Worm (Caenorhabditis elegans) whole organism, early embryonic: ENCODE data around the gene F58E6.11.

Source experiments
- B0310.2 ChIP-seq: sonication (generic microtip); optimal IDR thresholded peaks from 2 replicates; lab custom pipeline; 2016; ENCODE audit warnings: mild to moderate bottlenecking, missing genetic modification characterization, missing compliant biosample characterization
- F13C5.2 ChIP-seq: sonication (generic microtip); optimal IDR thresholded peaks from 2 replicates; lab custom pipeline; 2017; ENCODE audit warnings: mild to moderate bottlenecking, missing genetic modification characterization, inconsistent platforms, missing compliant biosample characterization
- aly-1 ChIP-seq: sonication (generic microtip); optimal IDR thresholded peaks from 2 replicates; lab custom pipeline; 2016; ENCODE audit warnings: missing genetic modification characterization, missing compliant biosample characterization
- ama-1 ChIP-seq: fragments of 150-350 bp; optimal IDR thresholded peaks from 2 replicates; lab custom pipeline; 2014
- ceh-13 ChIP-seq: fragments of 200-800 bp; sonication (Bioruptor generic); optimal IDR thresholded peaks from 2 replicates; lab custom pipeline; 2018; ENCODE audit warnings: mild to moderate bottlenecking, missing genetic modification characterization, missing compliant biosample characterization
- ceh-36 ChIP-seq: sonication (generic microtip); optimal IDR thresholded peaks from 2 replicates; lab custom pipeline; 2016; ENCODE audit warnings: missing genetic modification characterization, inconsistent platforms, missing compliant biosample characterization
- ets-7 ChIP-seq: sonication (generic microtip); optimal IDR thresholded peaks from 2 replicates; lab custom pipeline; 2016; ENCODE audit warnings: missing genotype, missing genetic modification characterization, missing compliant biosample characterization
- flt-1 ChIP-seq: fragments of 200-800 bp; sonication (Bioruptor generic); IDR thresholded peaks from 2 replicates; pipeline ENCODE4 v1.3.6; 2022; ENCODE audit warnings: missing genetic modification characterization, missing compliant biosample characterization
- hmbx-1 ChIP-seq: sonication (generic microtip); optimal IDR thresholded peaks from 2 replicates; lab custom pipeline; 2016; ENCODE audit warnings: mild to moderate bottlenecking, missing genetic modification characterization, missing compliant biosample characterization
- hmg-4 ChIP-seq: fragments of 200-800 bp; sonication (Bioruptor generic); optimal IDR thresholded peaks from 2 replicates; lab custom pipeline; 2018; ENCODE audit warnings: mild to moderate bottlenecking, missing genetic modification characterization, missing compliant biosample characterization
- hnd-1 ChIP-seq: sonication (generic microtip); optimal IDR thresholded peaks from 2 replicates; lab custom pipeline; 2016; ENCODE audit warnings: missing genetic modification characterization, missing compliant biosample characterization
- pes-1 ChIP-seq: fragments of 200-800 bp; sonication (Bioruptor generic); IDR thresholded peaks from 2 replicates; pipeline ENCODE4 v1.3.6; 2022; ENCODE audit warnings: missing genetic modification reagents, missing genetic modification characterization, missing compliant biosample characterization
- scrt-1 ChIP-seq: fragments of 200-800 bp; sonication (Bioruptor generic); IDR thresholded peaks from 2 replicates; pipeline ENCODE4 v1.3.6; 2022; ENCODE audit warnings: missing genetic modification characterization, missing compliant biosample characterization
- sea-1 ChIP-seq: fragments of 200-800 bp; sonication (Bioruptor generic); conservative IDR thresholded peaks from 2 replicates; pipeline ENCODE4 v1.3.6; 2022; ENCODE audit warnings: missing genetic modification characterization, missing compliant biosample characterization
- tbx-11 ChIP-seq: fragments of 200-800 bp; sonication (Bioruptor generic); IDR thresholded peaks from 2 replicates; pipeline ENCODE4 v1.3.6; 2022; ENCODE audit warnings: missing genetic modification characterization, missing compliant biosample characterization
- tbx-37 ChIP-seq: fragments of 200-800 bp; sonication (Bioruptor generic); conservative IDR thresholded peaks from 2 replicates; pipeline ENCODE4 v1.3.6; 2022; ENCODE audit warnings: missing genetic modification reagents, missing genetic modification characterization, missing compliant biosample characterization
- tra-4 ChIP-seq: sonication (generic microtip); optimal IDR thresholded peaks from 2 replicates; lab custom pipeline; 2017; ENCODE audit warnings: missing genetic modification characterization, missing compliant biosample characterization

The F58E6.11 gene

DNA sequence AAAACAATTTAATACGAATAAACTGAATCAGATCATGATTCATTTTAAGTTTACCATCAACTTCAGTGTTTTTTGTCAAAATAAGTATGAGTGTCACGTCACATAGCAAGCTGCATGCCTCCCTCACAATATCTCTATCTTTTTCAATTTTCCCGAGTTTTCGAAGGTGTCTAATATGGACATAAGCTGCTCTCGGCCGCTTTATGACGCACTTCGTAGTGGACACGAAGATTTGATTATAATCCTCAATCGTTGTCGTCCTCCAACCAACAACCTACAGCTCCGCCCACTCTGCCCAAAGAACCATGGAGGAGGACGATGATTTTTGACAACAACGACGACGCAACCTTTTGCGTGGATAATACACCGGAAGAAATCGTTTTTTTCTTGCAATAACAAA is 38.2 kb upstream of the F58E6.11 start:
- TF ChIP-seq F13C5.2 (tag; lab: Kevin White, UChicago) (no peak), hmbx-1 (no peak), tra-4 (tag; lab: Kevin White, UChicago) (no peak), tbx-37 (GFP tag; lab: Robert Waterston, UW) (no peak), scrt-1 (no peak), B0310.2 (tag; lab: Kevin White, UChicago) (no peak), ceh-13 (no peak), tbx-11 (GFP tag; lab: Robert Waterston, UW) (no peak), hnd-1 (no peak), hmg-4 (GFP tag; lab: Kevin White, UChicago) (no peak), ceh-36 (no peak), sea-1 (GFP tag; lab: Robert Waterston, UW) (no peak)

DNA sequence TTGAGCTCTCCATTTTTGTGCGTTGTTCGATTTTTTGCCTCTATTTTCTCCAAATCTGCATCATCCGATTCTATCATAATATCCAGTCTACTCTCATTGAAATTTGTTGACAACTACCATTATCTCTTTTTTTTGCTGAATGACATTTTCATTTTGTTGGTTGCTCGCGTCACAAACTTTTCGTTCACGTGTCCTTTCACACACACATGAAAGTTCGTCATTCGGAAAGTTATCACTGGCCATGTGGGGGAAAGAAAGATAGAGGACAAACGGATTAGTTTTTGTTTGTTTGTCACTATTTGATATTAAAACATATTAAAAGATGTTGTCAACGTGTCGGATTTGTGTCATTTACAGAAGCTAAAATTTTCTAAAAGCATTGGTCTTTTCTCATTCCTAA is 37.2 kb upstream of the F58E6.11 start:
- TF ChIP-seq aly-1 (tag; lab: Kevin White, UChicago) (no peak), ceh-13 (no peak), ama-1 (lab: Kevin White, UChicago) (no peak), hnd-1 (no peak), hmg-4 (GFP tag; lab: Kevin White, UChicago) (no peak), ceh-36 (no peak)

- TF ChIP-seq pes-1 (GFP tag; lab: Robert Waterston, UW) (no peak), F13C5.2 (tag; lab: Kevin White, UChicago) (no peak)
Measured at ce11 chrV:9791332-9791731, 33.5 kb upstream of the F58E6.11 start, which contains the start of gene lipl-2. Gene lipl-2, plus strand, starts transcription at chrV:9791567.

- TF ChIP-seq F13C5.2 (tag; lab: Kevin White, UChicago) (peak; percentile 46), ama-1 (lab: Kevin White, UChicago) (no peak)
Measured at ce11 chrV:9789657-9790261, 32.0 kb upstream of the F58E6.11 start, which contains the start of gene ztf-7. Gene ztf-7, minus strand, starts transcription at chrV:9789707.

- TF ChIP-seq hnd-1 = no peak
- no peak for TF ChIP-seq scrt-1
- TF ChIP-seq ama-1 (lab: Kevin White, UChicago) = peak; percentile 44
Measured at ce11 chrV:9786721-9787131, 28.9 kb upstream of the F58E6.11 start, which contains the start of gene F46B6.6. Gene F46B6.6, minus strand, starts transcription at chrV:9786868.

DNA sequence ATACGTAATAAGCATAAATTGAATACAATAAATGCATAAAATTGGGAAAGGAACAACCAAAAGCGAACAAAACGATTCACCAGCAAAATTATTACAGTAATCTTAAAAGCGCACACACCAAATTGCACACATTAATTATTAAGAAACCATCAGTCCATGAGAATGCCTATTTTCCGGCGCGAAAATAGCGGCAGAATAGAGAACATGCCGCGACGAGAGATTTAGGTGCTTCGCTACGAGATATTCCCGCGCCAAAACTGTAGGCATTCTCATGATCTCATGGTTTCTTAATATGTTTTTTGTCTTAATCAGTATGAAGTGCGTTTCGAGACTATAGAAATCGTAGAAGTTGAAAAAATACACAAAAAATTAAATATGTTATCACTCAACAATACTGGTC is 26.4 kb upstream of the F58E6.11 start:
- no peak for TF ChIP-seq sea-1 (GFP tag; lab: Robert Waterston, UW)
- TF ChIP-seq hnd-1 = no peak
- no peak for TF ChIP-seq flt-1 (GFP tag; lab: Robert Waterston, UW)
- no peak for TF ChIP-seq hmg-4 (GFP tag; lab: Kevin White, UChicago)
- no peak for TF ChIP-seq ceh-36
- TF ChIP-seq aly-1 (tag; lab: Kevin White, UChicago) = no peak
- TF ChIP-seq pes-1 (GFP tag; lab: Robert Waterston, UW) = no peak
- no peak for TF ChIP-seq hmbx-1
- TF ChIP-seq tra-4 (tag; lab: Kevin White, UChicago) = no peak
- no peak for TF ChIP-seq F13C5.2 (tag; lab: Kevin White, UChicago)
- TF ChIP-seq ets-7 = no peak
- TF ChIP-seq scrt-1 = no peak

- TF ChIP-seq sea-1 (GFP tag; lab: Robert Waterston, UW) (no peak), tbx-11 (GFP tag; lab: Robert Waterston, UW) (no peak), pes-1 (GFP tag; lab: Robert Waterston, UW) (no peak), hmbx-1 (no peak), tra-4 (tag; lab: Kevin White, UChicago) (no peak), F13C5.2 (tag; lab: Kevin White, UChicago) (no peak), hmg-4 (GFP tag; lab: Kevin White, UChicago) (no peak), hnd-1 (no peak), flt-1 (GFP tag; lab: Robert Waterston, UW) (no peak), B0310.2 (tag; lab: Kevin White, UChicago) (no peak), ceh-36 (no peak), aly-1 (tag; lab: Kevin White, UChicago) (no peak), ets-7 (no peak), ceh-13 (no peak), ama-1 (lab: Kevin White, UChicago) (no peak), tbx-37 (GFP tag; lab: Robert Waterston, UW) (no peak), scrt-1 (no peak)
Measured at ce11 chrV:9782969-9783368, 25.2 kb upstream of the F58E6.11 start, which contains the start of gene F46B6.5. Gene F46B6.5, minus strand, starts transcription at chrV:9783069.

ce11 chrV:9782045-9782444 is 24.3 kb upstream of the F58E6.11 start:
- TF ChIP-seq aly-1 (tag; lab: Kevin White, UChicago) (no peak), pes-1 (GFP tag; lab: Robert Waterston, UW) (no peak), tbx-11 (GFP tag; lab: Robert Waterston, UW) (no peak), ceh-13 (no peak), hmbx-1 (no peak), ama-1 (lab: Kevin White, UChicago) (no peak), scrt-1 (no peak), hnd-1 (no peak)

DNA sequence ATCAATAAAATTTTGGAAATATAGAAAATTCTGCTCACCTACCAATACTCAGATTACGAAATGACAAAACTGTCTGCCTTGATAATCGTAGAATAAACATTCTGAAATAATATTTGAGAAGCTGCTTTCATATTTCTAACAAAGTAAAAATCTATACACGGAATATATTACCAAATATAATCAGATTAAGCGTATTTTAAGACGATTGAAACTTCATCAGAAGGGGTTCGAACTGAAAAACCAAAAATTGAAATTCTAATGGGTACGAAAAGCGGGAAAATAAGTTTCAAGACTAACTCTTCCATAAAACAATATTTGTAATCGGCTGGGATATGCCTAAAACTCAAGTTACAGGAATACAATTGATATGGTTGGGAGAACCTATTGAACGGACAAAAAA is 21.6 kb upstream of the F58E6.11 start, which contains the start of gene F46B6.4:
F46B6.4 (minus strand) TSS at position 101 of the 400 bp plus-strand sequence.
- TF ChIP-seq sea-1 (GFP tag; lab: Robert Waterston, UW) = no peak
- TF ChIP-seq flt-1 (GFP tag; lab: Robert Waterston, UW) = no peak
